Worm (Caenorhabditis elegans): ENCODE results near the gene cdk-12.

DNA sequence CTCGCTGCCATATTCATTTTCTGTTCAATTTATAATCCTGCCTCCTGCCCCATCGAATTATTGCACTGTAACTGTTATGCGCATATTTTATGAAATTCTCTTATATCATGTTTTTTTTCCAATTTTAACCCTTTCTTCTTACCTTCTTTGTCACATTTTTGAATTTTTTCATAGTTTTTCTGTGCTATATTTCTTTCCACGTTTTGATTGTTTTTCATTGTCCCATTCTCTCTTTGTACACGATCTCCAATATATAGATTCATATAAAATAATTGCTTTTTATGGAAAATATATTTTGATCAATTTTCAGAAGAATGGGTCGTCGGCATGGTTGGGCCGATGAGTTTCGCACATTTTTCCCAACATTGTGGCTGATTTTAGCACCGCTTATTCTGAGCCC is 17.0 kb downstream of the cdk-12 start, which contains the start of gene B0285.6:
- TF ChIP-seq sea-1 (GFP tag; conservative IDR thresholded peaks at IDR 0.05) (no peak), ama-1 (optimal IDR thresholded peaks at IDR 0.05) (no peak), ceh-36 (tag; optimal IDR thresholded peaks at IDR 0.05) (no peak), tra-4 (tag; optimal IDR thresholded peaks at IDR 0.05) (no peak), tbx-37 (GFP tag; conservative IDR thresholded peaks at IDR 0.05) (no peak), hmbx-1 (tag; optimal IDR thresholded peaks at IDR 0.05) (no peak)

Data from whole organism, early embryonic.